Worm (Caenorhabditis elegans): ENCODE data around the gene Y57G11C.23.

The Y57G11C.23 gene

ce11 chrIV:14838095-14838494 is 23.5 kb downstream of the Y57G11C.23 start (continued):
- TF ChIP-seq daf-12 (tag; optimal IDR thresholded peaks at IDR 0.05) = no peak
- TF ChIP-seq ztf-4 (tag; optimal IDR thresholded peaks at IDR 0.05) = no peak
- peak; percentile 59 for TF ChIP-seq unc-62 (GFP tag; optimal IDR thresholded peaks at IDR 0.05)
- peak; percentile 94 for TF ChIP-seq nhr-43 (tag; optimal IDR thresholded peaks at IDR 0.05; ENCODE audit: poor library complexity, severe bottlenecking)
- no peak for TF ChIP-seq nhr-12 (tag; optimal IDR thresholded peaks at IDR 0.05)
- TF ChIP-seq sea-2 (GFP tag; optimal IDR thresholded peaks at IDR 0.05) = no peak

ce11 chrIV:14836885-14837284 is 24.7 kb downstream of the Y57G11C.23 start, which contains the start of gene Y57G11C.22:
Gene Y57G11C.22 (plus strand): TSS chrIV:14837211.
- TF ChIP-seq nhr-67 (tag; optimal IDR thresholded peaks at IDR 0.05) (no peak), egl-5 (tag; optimal IDR thresholded peaks at IDR 0.05) (peak; percentile 39), lin-15B (tag; optimal IDR thresholded peaks at IDR 0.05) (peak; percentile 6), lsy-12 (tag; optimal IDR thresholded peaks at IDR 0.05) (no peak), mdl-1 (tag; optimal IDR thresholded peaks at IDR 0.05) (no peak), elt-3 (tag; optimal IDR thresholded peaks at IDR 0.05) (no peak), nfya-1 (tag; optimal IDR thresholded peaks at IDR 0.05; ENCODE audit: insufficient read depth) (peak; percentile 60)

ce11 chrIV:14833537-14833936 is 28.1 kb downstream of the Y57G11C.23 start:
- TF ChIP-seq nhr-237 (tag; optimal IDR thresholded peaks at IDR 0.05) (no peak), lin-39 (tag; optimal IDR thresholded peaks at IDR 0.05) (no peak), R02D3.7 (tag; optimal IDR thresholded peaks at IDR 0.05) (no peak), tbx-2 (tag; optimal IDR thresholded peaks at IDR 0.05) (no peak), zag-1 (tag; optimal IDR thresholded peaks at IDR 0.05) (no peak), nhr-76 (tag; optimal IDR thresholded peaks at IDR 0.05) (no peak), fos-1 (tag; optimal IDR thresholded peaks at IDR 0.05) (no peak), pha-4 (tag; optimal IDR thresholded peaks at IDR 0.05) (peak; percentile 34), unc-39 (tag; optimal IDR thresholded peaks at IDR 0.05) (no peak), ceh-9 (tag; optimal IDR thresholded peaks at IDR 0.05) (no peak), elt-2 (tag; optimal IDR thresholded peaks at IDR 0.05) (no peak), hmg-11 (tag; optimal IDR thresholded peaks at IDR 0.05) (peak; percentile 44), sea-2 (GFP tag; optimal IDR thresholded peaks at IDR 0.05) (no peak), ZK546.5 (tag; optimal IDR thresholded peaks at IDR 0.05) (no peak), lsy-12 (tag; optimal IDR thresholded peaks at IDR 0.05) (no peak)

- TF ChIP-seq pqm-1 (tag; optimal IDR thresholded peaks at IDR 0.05) = no peak
These were observed 32.6 kb downstream of the Y57G11C.23 start, which contains the start of gene hhat-2 for ce11 chrIV:14829026-14829425. Gene hhat-2 (minus strand): TSS chrIV:14829126.

ce11 chrIV:14828218-14828617 is 33.4 kb downstream of the Y57G11C.23 start:
- no peak for TF ChIP-seq zag-1 (tag; optimal IDR thresholded peaks at IDR 0.05)
- no peak for TF ChIP-seq mdl-1 (tag; optimal IDR thresholded peaks at IDR 0.05)
- no peak for TF ChIP-seq tbx-2 (tag; optimal IDR thresholded peaks at IDR 0.05)
- no peak for TF ChIP-seq daf-12 (tag; optimal IDR thresholded peaks at IDR 0.05)
- TF ChIP-seq ceh-28 (tag; optimal IDR thresholded peaks at IDR 0.05) = no peak
- TF ChIP-seq ZK546.5 (tag; optimal IDR thresholded peaks at IDR 0.05) = no peak
- TF ChIP-seq R02D3.7 (tag; optimal IDR thresholded peaks at IDR 0.05) = no peak
- TF ChIP-seq ceh-9 (tag; optimal IDR thresholded peaks at IDR 0.05) = no peak
- no peak for TF ChIP-seq nhr-77 (tag; optimal IDR thresholded peaks at IDR 0.05)
- no peak for TF ChIP-seq ceh-82 (tag; optimal IDR thresholded peaks at IDR 0.05)
- no peak for TF ChIP-seq fos-1 (tag; optimal IDR thresholded peaks at IDR 0.05)
- TF ChIP-seq nhr-11 (tag; optimal IDR thresholded peaks at IDR 0.05) = no peak
- TF ChIP-seq ama-1 (optimal IDR thresholded peaks at IDR 0.05) = no peak
- no peak for TF ChIP-seq skn-1 (tag; optimal IDR thresholded peaks at IDR 0.05)
- no peak for TF ChIP-seq jun-1 (tag; optimal IDR thresholded peaks at IDR 0.05)
- no peak for TF ChIP-seq egl-5 (tag; optimal IDR thresholded peaks at IDR 0.05)
- no peak for TF ChIP-seq fkh-2 (tag; optimal IDR thresholded peaks at IDR 0.05)
- no peak for TF ChIP-seq ceh-16 (tag; optimal IDR thresholded peaks at IDR 0.05)
- no peak for TF ChIP-seq pqm-1 (tag; optimal IDR thresholded peaks at IDR 0.05)

Data from whole organism, L3 larva.